Fruit fly (Drosophila melanogaster) whole organism, embryonic: ENCODE results near the gene Kua.
A peak's percentile ranks its signal among the peaks of the same experiment; 100 is the strongest.

Source experiments
- ATbp ChIP-seq: fragments of 200-800 bp; sonication (Bioruptor generic); optimal IDR thresholded peaks from 2 replicates; lab custom pipeline; 2017; ENCODE audit warnings: missing biosample characterization, mild to moderate bottlenecking, missing genetic modification characterization, missing genetic modification reagents
- Asciz ChIP-seq: fragments of 200-800 bp; sonication (Bioruptor generic); optimal IDR thresholded peaks from 2 replicates; lab custom pipeline; 2017; ENCODE audit warnings: missing biosample characterization, mild to moderate bottlenecking, missing genetic modification characterization, missing genetic modification reagents
- CG11247 ChIP-seq: fragments of 200-800 bp; sonication (Bioruptor generic); IDR thresholded peaks from 2 replicates; pipeline ENCODE4 v1.3.6; 2022; ENCODE audit warnings: missing biosample characterization, missing genetic modification characterization
- CG12104 ChIP-seq: fragments of 200-800 bp; sonication (Bioruptor generic); optimal IDR thresholded peaks from 3 replicates; lab custom pipeline; 2016; ENCODE audit warnings: missing biosample characterization, missing genetic modification characterization
- CG12155 ChIP-seq: fragments of 200-800 bp; sonication (Bioruptor generic); optimal IDR thresholded peaks from 3 replicates; lab custom pipeline; 2016; ENCODE audit warnings: missing biosample characterization, missing genetic modification characterization
- CG13296 ChIP-seq: fragments of 200-800 bp; sonication (Bioruptor generic); optimal IDR thresholded peaks from 3 replicates; lab custom pipeline; 2018; ENCODE audit warnings: missing biosample characterization, mild to moderate bottlenecking, missing genetic modification characterization
- CG16813 ChIP-seq: fragments of 200-800 bp; sonication (Bioruptor generic); IDR thresholded peaks from 3 replicates; pipeline ENCODE4 v1.3.6; 2022; ENCODE audit warnings: missing biosample characterization, missing genetic modification characterization; ENCODE audit not compliant: partially characterized antibody
- CG2120 ChIP-seq: fragments of 200-800 bp; sonication (Bioruptor generic); optimal IDR thresholded peaks from 3 replicates; lab custom pipeline; 2016; ENCODE audit warnings: missing biosample characterization, missing genetic modification characterization
- CG2875 ChIP-seq: fragments of 200-800 bp; sonication (Bioruptor generic); optimal IDR thresholded peaks from 2 replicates; lab custom pipeline; 2017; ENCODE audit warnings: missing biosample characterization, mild to moderate bottlenecking, missing genetic modification characterization, missing genetic modification reagents
- CG30431 ChIP-seq: fragments of 200-800 bp; sonication (Bioruptor generic); optimal IDR thresholded peaks from 2 replicates; lab custom pipeline; 2017; ENCODE audit warnings: missing biosample characterization, missing genetic modification characterization
- CG3065 ChIP-seq: fragments of 200-800 bp; sonication (Bioruptor generic); optimal IDR thresholded peaks from 2 replicates; lab custom pipeline; 2016; ENCODE audit warnings: missing biosample characterization, missing genetic modification characterization
- CG3281 ChIP-seq: fragments of 200-800 bp; sonication (Bioruptor generic); optimal IDR thresholded peaks from 3 replicates; lab custom pipeline; 2017; ENCODE audit warnings: missing biosample characterization, mild to moderate bottlenecking, missing genetic modification characterization
- CG34422 ChIP-seq: fragments of 200-800 bp; sonication (Bioruptor generic); IDR thresholded peaks from 3 replicates; pipeline ENCODE4 v1.3.6; 2022; ENCODE audit warnings: missing biosample characterization, missing genetic modification characterization
- CG3726 ChIP-seq: fragments of 200-800 bp; sonication (Bioruptor generic); IDR thresholded peaks from 3 replicates; pipeline ENCODE4, ENCODE4 v1.3.6; 2022; ENCODE audit warnings: missing biosample characterization, missing genetic modification characterization
- CG4617 ChIP-seq: fragments of 200-800 bp; sonication (Bioruptor generic); optimal IDR thresholded peaks from 3 replicates; lab custom pipeline; 2016; ENCODE audit warnings: missing biosample characterization, missing genetic modification characterization, borderline replicate concordance
- CG4707 ChIP-seq: fragments of 200-800 bp; sonication (Bioruptor generic); optimal IDR thresholded peaks from 2 replicates; lab custom pipeline; 2018; ENCODE audit warnings: missing biosample characterization, mild to moderate bottlenecking, missing genetic modification characterization, moderate library complexity
- CG6765 ChIP-seq: fragments of 200-800 bp; sonication (Bioruptor generic); optimal IDR thresholded peaks from 3 replicates; lab custom pipeline; 2017; ENCODE audit warnings: missing biosample characterization, mild to moderate bottlenecking, missing genetic modification characterization
- CG7556 ChIP-seq: fragments of 200-800 bp; sonication (Bioruptor generic); optimal IDR thresholded peaks from 2 replicates; lab custom pipeline; 2017; ENCODE audit warnings: missing biosample characterization, mild to moderate bottlenecking, missing genetic modification characterization
- CG7745 ChIP-seq: fragments of 200-800 bp; sonication (Bioruptor generic); optimal IDR thresholded peaks from 2 replicates; lab custom pipeline; 2018; ENCODE audit warnings: missing biosample characterization, mild to moderate bottlenecking, missing genetic modification characterization, moderate library complexity
- CG8290 ChIP-seq, 3 experiments: fragments of 200-800 bp; sonication (Bioruptor generic); optimal IDR thresholded peaks; 2 replicates each; lab custom pipeline; 2016 to 2019; ENCODE audit warnings: missing biosample characterization in 3 of 3, missing genetic modification characterization in 3 of 3, mild to moderate bottlenecking in 2 of 3, moderate library complexity in 1 of 3
- GATAe ChIP-seq: fragments of 200-800 bp; sonication (Bioruptor generic); conservative IDR thresholded peaks from 2 replicates; pipeline ENCODE4 v1.3.6; 2022; ENCODE audit warnings: missing biosample characterization, missing genetic modification characterization
- H15 ChIP-seq: fragments of 200-800 bp; sonication (Bioruptor generic); IDR thresholded peaks from 3 replicates; pipeline ENCODE4 v1.3.6; 2022; ENCODE audit warnings: missing biosample characterization, missing genetic modification characterization
- Hr51 ChIP-seq, 2 experiments: fragments of 200-800 bp; sonication (Bioruptor generic); optimal IDR thresholded peaks; 2 replicates in 1 of 2; 3 replicates in 1 of 2; lab custom pipeline; 2016 to 2018; ENCODE audit warnings: missing biosample characterization in 2 of 2, missing genetic modification characterization in 2 of 2, mild to moderate bottlenecking in 1 of 2, moderate library complexity in 1 of 2
- NC2β ChIP-seq: fragments of 200-800 bp; sonication (Bioruptor generic); optimal IDR thresholded peaks from 2 replicates; lab custom pipeline; 2016; ENCODE audit warnings: missing biosample characterization, missing genetic modification characterization
- Nf-YA ChIP-seq: fragments of 200-800 bp; sonication (Bioruptor generic); IDR thresholded peaks from 2 replicates; pipeline ENCODE4 v1.3.6; 2022; ENCODE audit warnings: missing biosample characterization, missing genetic modification characterization
- Oaz ChIP-seq: fragments of 200-800 bp; sonication (Bioruptor generic); IDR thresholded peaks from 2 replicates; pipeline ENCODE4 v1.3.6; 2022; ENCODE audit warnings: missing biosample characterization, missing genetic modification characterization
- Ptx1 ChIP-seq: fragments of 200-800 bp; sonication (Bioruptor generic); IDR thresholded peaks from 2 replicates; pipeline ENCODE4 v1.3.6; 2022; ENCODE audit warnings: missing biosample characterization, missing genetic modification characterization
- YL-1 ChIP-seq: fragments of 200-800 bp; sonication (Bioruptor generic); optimal IDR thresholded peaks from 3 replicates; lab custom pipeline; 2017; ENCODE audit warnings: missing biosample characterization, mild to moderate bottlenecking, missing genetic modification characterization
- ab ChIP-seq: fragments of 200-800 bp; sonication (Bioruptor generic); optimal IDR thresholded peaks from 2 replicates; lab custom pipeline; 2016; ENCODE audit warnings: missing biosample characterization, missing genetic modification characterization
- al ChIP-seq: fragments of 200-800 bp; sonication (Bioruptor generic); IDR thresholded peaks from 2 replicates; pipeline ENCODE4 v1.3.6; 2022; ENCODE audit warnings: missing biosample characterization, missing genetic modification characterization
- amos ChIP-seq: fragments of 200-800 bp; sonication (Bioruptor generic); IDR thresholded peaks from 2 replicates; pipeline ENCODE4 v1.3.6; 2022; ENCODE audit warnings: missing biosample characterization, missing genetic modification characterization; ENCODE audit not compliant: partially characterized antibody
- ash1 ChIP-seq: fragments of 200-800 bp; sonication (Bioruptor generic); optimal IDR thresholded peaks from 2 replicates; lab custom pipeline; 2018; ENCODE audit warnings: missing biosample characterization, mild to moderate bottlenecking, missing genetic modification characterization
- cas ChIP-seq: fragments of 200-800 bp; sonication (Bioruptor generic); IDR thresholded peaks from 2 replicates; pipeline ENCODE4 v1.3.6; 2022; ENCODE audit warnings: missing biosample characterization, missing genetic modification characterization
- chm ChIP-seq: fragments of 200-800 bp; sonication (Bioruptor generic); IDR thresholded peaks from 2 replicates; pipeline ENCODE4 v1.3.6; 2022; ENCODE audit warnings: missing biosample characterization, missing genetic modification characterization
- crc ChIP-seq: fragments of 200-800 bp; sonication (Bioruptor generic); optimal IDR thresholded peaks from 2 replicates; lab custom pipeline; 2016; ENCODE audit warnings: missing biosample characterization, missing genetic modification characterization
- dpn ChIP-seq, 2 experiments: fragments of 200-800 bp; sonication (Bioruptor generic); optimal IDR thresholded peaks; 3 replicates each; lab custom pipeline; 2016; ENCODE audit warnings: missing biosample characterization in 2 of 2, missing genetic modification characterization in 2 of 2
- emc ChIP-seq: fragments of 200-800 bp; sonication (Bioruptor generic); optimal IDR thresholded peaks from 2 replicates; lab custom pipeline; 2016; ENCODE audit warnings: missing biosample characterization, missing genetic modification characterization
- jumu ChIP-seq: fragments of 200-800 bp; sonication (Bioruptor generic); optimal IDR thresholded peaks from 3 replicates; lab custom pipeline; 2016; ENCODE audit warnings: missing biosample characterization, missing genetic modification characterization
- lov ChIP-seq, 2 experiments: fragments of 200-800 bp in 1 of 2; fragments of >200 bp in 1 of 2; sonication (Bioruptor generic) in 1 of 2; IDR thresholded peaks in 1 of 2; optimal IDR thresholded peaks in 1 of 2; 2 replicates in 1 of 2; 3 replicates in 1 of 2; pipeline versions ENCODE4 v1.3.6 to Lab custom; 2017 to 2022; ENCODE audit warnings: missing biosample characterization in 1 of 2, missing genetic modification characterization in 1 of 2
- onecut ChIP-seq: fragments of 200-800 bp; sonication (Bioruptor generic); IDR thresholded peaks from 2 replicates; pipeline ENCODE4 v1.3.6; 2022; ENCODE audit warnings: missing biosample characterization, missing genetic modification characterization
- prd ChIP-seq, 3 experiments: fragments of >200 bp in 2 of 3; fragments of 200-800 bp in 1 of 3; sonication (Bioruptor generic) in 1 of 3; optimal IDR thresholded peaks in 2 of 3; IDR thresholded peaks in 1 of 3; 2 replicates in 2 of 3; 3 replicates in 1 of 3; pipeline versions ENCODE4 v1.3.6 to Lab custom; 2017 to 2022; ENCODE audit warnings: missing biosample characterization in 1 of 3, missing genetic modification characterization in 1 of 3
- pum ChIP-seq: fragments of 200-800 bp; sonication (Bioruptor generic); optimal IDR thresholded peaks from 2 replicates; lab custom pipeline; 2016; ENCODE audit warnings: missing biosample characterization, missing genetic modification characterization
- sens-2 ChIP-seq: fragments of 200-800 bp; sonication (Bioruptor generic); IDR thresholded peaks from 2 replicates; pipeline ENCODE4 v1.3.6; 2022; ENCODE audit warnings: missing biosample characterization, missing genetic modification characterization
- slp2 ChIP-seq: fragments of 200-800 bp; sonication (Bioruptor generic); optimal IDR thresholded peaks from 2 replicates; lab custom pipeline; 2016; ENCODE audit warnings: missing biosample characterization, missing genetic modification characterization
- sr ChIP-seq: fragments of 200-800 bp; sonication (Bioruptor generic); IDR thresholded peaks from 3 replicates; pipeline ENCODE4 v1.3.6; 2022; ENCODE audit warnings: missing biosample characterization, missing genetic modification characterization
- vnd ChIP-seq: fragments of 200-800 bp; sonication (Bioruptor generic); IDR thresholded peaks from 3 replicates; pipeline ENCODE4 v1.3.6; 2022; ENCODE audit warnings: missing biosample characterization, missing genetic modification characterization; ENCODE audit not compliant: partially characterized antibody
- wdn ChIP-seq: fragments of 200-800 bp; sonication (Bioruptor generic); IDR thresholded peaks from 2 replicates; pipeline ENCODE4 v1.3.6; 2022; ENCODE audit warnings: missing biosample characterization, missing genetic modification characterization

Gene Kua

DNA sequence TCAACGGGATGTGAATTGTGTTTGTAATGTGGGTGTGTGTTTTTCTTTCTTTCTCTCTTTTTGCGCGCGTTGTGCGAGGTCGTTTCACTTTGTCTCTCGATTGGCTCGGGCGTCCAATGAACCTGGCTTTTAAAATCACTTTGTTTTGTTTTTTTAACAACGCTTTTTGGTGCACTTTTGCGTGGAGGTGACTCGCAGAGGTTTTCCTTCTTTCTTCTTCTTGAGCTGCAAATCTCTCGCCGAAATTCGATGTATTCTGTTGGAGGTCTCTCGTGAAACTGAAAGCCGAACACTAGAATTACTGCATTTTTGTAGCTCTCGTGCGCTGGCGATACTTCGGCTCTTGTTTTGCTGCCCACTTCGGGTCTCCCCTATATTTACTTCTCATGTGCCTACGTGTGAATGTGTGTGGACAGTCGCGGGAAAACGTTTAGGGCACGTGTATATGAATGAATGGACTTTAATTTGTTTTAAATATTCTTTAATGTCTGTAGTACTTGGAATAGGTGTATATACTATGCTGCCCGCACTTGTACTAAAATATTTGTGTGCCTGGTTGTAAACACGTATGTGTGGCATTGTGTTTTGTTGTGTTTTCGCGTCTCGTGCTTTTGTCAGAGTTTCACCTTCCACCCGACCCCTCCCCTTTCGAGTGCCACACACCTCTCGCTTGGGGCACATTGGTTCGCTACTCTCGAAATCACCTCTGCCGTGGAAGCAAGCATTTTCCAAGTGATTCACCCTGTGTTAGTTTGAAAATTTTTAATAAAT lies 12.4 kb upstream of the Kua start, which contains the start of gene fok (continued):
- TF ChIP-seq Oaz (peak; percentile 92), CG16813 (GFP tag; lab: Robert Waterston, UW) (peak; percentile 44; the same call in 1 of the 3 replicates), wdn (peak; percentile 90), amos (GFP tag; lab: Robert Waterston, UW) (peak; percentile 23; the same call in 1 of the 2 replicates), CG6765 (GFP tag; lab: Kevin White, UChicago) (peak; percentile 98), CG4617 (peak; percentile 79), CG7556 (GFP tag; lab: Kevin White, UChicago) (peak; percentile 98), ab (GFP tag; lab: Kevin White, UChicago) (peak; percentile 79), prd (optimal IDR thresholded peaks at IDR 0.05; lab: Kevin White, UChicago) (no peak), prd (GFP tag; IDR thresholded peaks at IDR 0.05; lab: Robert Waterston, UW) (peak; percentile 95), YL-1 (GFP tag; lab: Kevin White, UChicago) (peak; percentile 92), ash1 (GFP tag; lab: Kevin White, UChicago) (peak; percentile 76), CG13296 (peak; percentile 98), CG2875 (GFP tag; lab: Kevin White, UChicago) (peak; percentile 95), emc (GFP tag; lab: Kevin White, UChicago) (peak; percentile 71), al (GFP tag; lab: Robert Waterston, UW) (peak; percentile 92), CG30431 (peak; percentile 91), cas (GFP tag; lab: Robert Waterston, UW) (peak; percentile 82), onecut (GFP tag; lab: Robert Waterston, UW) (peak; percentile 93), CG3281 (GFP tag; lab: Kevin White, UChicago) (peak; percentile 98), slp2 (GFP tag; lab: Kevin White, UChicago) (peak; percentile 86), CG11247 (GFP tag; lab: Robert Waterston, UW) (peak; percentile 98), chm (peak; percentile 90), ATbp (GFP tag; lab: Kevin White, UChicago) (peak; percentile 97), sr (peak; percentile 88), crc (GFP tag; lab: Kevin White, UChicago) (peak; percentile 92), CG7745 (tag; lab: Kevin White, UChicago) (peak; percentile 48), GATAe (GFP tag; lab: Robert Waterston, UW) (peak; percentile 83; the same call in 1 of the 2 replicates), H15 (GFP tag; lab: Robert Waterston, UW) (peak; percentile 87), CG4707 (GFP tag; lab: Kevin White, UChicago) (peak; percentile 87), vnd (GFP tag; lab: Robert Waterston, UW) (no peak; the same call in 2 of the 3 replicates), CG12104 (peak; percentile 98), lov (optimal IDR thresholded peaks at IDR 0.05; lab: Kevin White, UChicago) (no peak), lov (GFP tag; IDR thresholded peaks at IDR 0.05; lab: Robert Waterston, UW) (peak; percentile 79; the same call in 2 of the 3 replicates), Hr51 (GFP tag; optimal IDR thresholded peaks at IDR 0.05; lab: Kevin White, UChicago) (peak; percentile 94 to 97), Nf-YA (GFP tag; lab: Robert Waterston, UW) (peak; percentile 75), CG12155 (GFP tag; lab: Kevin White, UChicago) (peak; percentile 94), CG8290 (GFP tag; optimal IDR thresholded peaks at IDR 0.05; lab: Kevin White, UChicago) (peak; percentile 97), CG8290 (tag; optimal IDR thresholded peaks at IDR 0.05; lab: Kevin White, UChicago) (peak; percentile 89 to 90), Ptx1 (GFP tag; lab: Robert Waterston, UW) (peak; percentile 97), dpn (GFP tag; optimal IDR thresholded peaks at IDR 0.05; lab: Kevin White, UChicago) (peak; percentile 95 to 96), pum (GFP tag; lab: Kevin White, UChicago) (peak; percentile 93), CG3065 (peak; percentile 90), NC2β (GFP tag; lab: Kevin White, UChicago) (peak; percentile 95), CG2120 (peak; percentile 98), Asciz (GFP tag; lab: Kevin White, UChicago) (peak; percentile 96), CG34422 (GFP tag; lab: Robert Waterston, UW) (peak; percentile 93), jumu (peak; percentile 91), CG3726 (GFP tag; lab: Robert Waterston, UW) (peak; percentile 82), sens-2 (GFP tag; lab: Robert Waterston, UW) (peak; percentile 77)
